Fruit fly (Drosophila melanogaster): ENCODE data around the gene Dad.

The Dad gene

dm6 chr3R:17065018-17065784, 11.4 kb downstream of the Dad start (continued):
- peak; percentile 94 for TF ChIP-seq Meics (GFP tag; optimal IDR thresholded peaks at IDR 0.05)
- peak; percentile 90 for TF ChIP-seq nau (GFP tag; optimal IDR thresholded peaks at IDR 0.05)
- peak; percentile 77 for TF ChIP-seq ap (GFP tag; IDR thresholded peaks at IDR 0.05)
- TF ChIP-seq CG30403 (GFP tag; optimal IDR thresholded peaks at IDR 0.05), result peak; percentile 96
- peak; percentile 65; the same call in 1 of the 2 replicates for TF ChIP-seq Taf1 (GFP tag; IDR thresholded peaks at IDR 0.05)
- TF ChIP-seq CG2889 (GFP tag; IDR thresholded peaks at IDR 0.05), result peak; percentile 81
- TF ChIP-seq otp (GFP tag; IDR thresholded peaks at IDR 0.05), result peak; percentile 73; the same call in 2 of the 3 replicates
- peak; percentile 89 for TF ChIP-seq CG1602 (GFP tag; optimal IDR thresholded peaks at IDR 0.05)
- peak; percentile 91 for TF ChIP-seq tgo (GFP tag; IDR thresholded peaks at IDR 0.05)
- peak; percentile 95 for TF ChIP-seq CG11504 (tag; optimal IDR thresholded peaks at IDR 0.05)
- peak; percentile 85 for TF ChIP-seq CG2875 (GFP tag; optimal IDR thresholded peaks at IDR 0.05)
- TF ChIP-seq crol (GFP tag; IDR thresholded peaks at IDR 0.05), result peak; percentile 98
- 0 out of 2 replicates have a peak, but pooled peaks have one; percentile 46 for TF ChIP-seq gt (GFP tag; IDR thresholded peaks at IDR 0.05)
- TF ChIP-seq hth (optimal IDR thresholded peaks at IDR 0.05), result no peak
- peak; percentile 91 for TF ChIP-seq CG10147 (GFP tag; optimal IDR thresholded peaks at IDR 0.05)
- peak; percentile 94 for TF ChIP-seq CG8388 (GFP tag; optimal IDR thresholded peaks at IDR 0.05)
- no peak for TF ChIP-seq knrl (GFP tag; IDR thresholded peaks at IDR 0.05; ENCODE audit: partially characterized antibody)
- peak; percentile 96 for TF ChIP-seq CG18599 (GFP tag; optimal IDR thresholded peaks at IDR 0.05)
- peak; percentile 90 for TF ChIP-seq CG13624 (GFP tag; optimal IDR thresholded peaks at IDR 0.05)
- peak; percentile 83 for TF ChIP-seq Atf3 (GFP tag; optimal IDR thresholded peaks at IDR 0.05)
- TF ChIP-seq bowl (GFP tag; IDR thresholded peaks at IDR 0.05), result peak; percentile 62; the same call in 1 of the 2 replicates
- peak; percentile 94 for TF ChIP-seq CG15601 (tag; optimal IDR thresholded peaks at IDR 0.05)
- peak; percentile 90 for TF ChIP-seq jumu (GFP tag; optimal IDR thresholded peaks at IDR 0.05)
- TF ChIP-seq CG14667 (GFP tag; IDR thresholded peaks at IDR 0.05), result peak; percentile 78
- peak; percentile 90 for TF ChIP-seq CG17385 (GFP tag; optimal IDR thresholded peaks at IDR 0.05)
- peak; percentile 97 for TF ChIP-seq CG2678 (tag; optimal IDR thresholded peaks at IDR 0.05)
- TF ChIP-seq mirr (GFP tag; optimal IDR thresholded peaks at IDR 0.05), result peak; percentile 54
- TF ChIP-seq Mad (GFP tag; optimal IDR thresholded peaks at IDR 0.05), result peak; percentile 81
- TF ChIP-seq dmrt99B (tag; optimal IDR thresholded peaks at IDR 0.05), result peak; percentile 97
- TF ChIP-seq grau (tag; optimal IDR thresholded peaks at IDR 0.05), result peak; percentile 95
- 0 out of 3 replicates have a peak, but pooled peaks have one; percentile 54 for TF ChIP-seq C15 (GFP tag; IDR thresholded peaks at IDR 0.05)
- peak; percentile 79 for TF ChIP-seq Bdp1 (GFP tag; optimal IDR thresholded peaks at IDR 0.05)
- TF ChIP-seq fd3F (GFP tag; optimal IDR thresholded peaks at IDR 0.05), result peak; percentile 86
- TF ChIP-seq phol (tag; optimal IDR thresholded peaks at IDR 0.05), result peak; percentile 95
- peak; percentile 84 for TF ChIP-seq CG3407 (GFP tag; optimal IDR thresholded peaks at IDR 0.05)
- TF ChIP-seq CG16815 (GFP tag; optimal IDR thresholded peaks at IDR 0.05), result peak; percentile 86
- peak; percentile 95 for TF ChIP-seq Ptx1 (GFP tag; IDR thresholded peaks at IDR 0.05)
- TF ChIP-seq shn (GFP tag; optimal IDR thresholded peaks at IDR 0.05), result peak; percentile 86
- TF ChIP-seq Ravus (GFP tag; IDR thresholded peaks at IDR 0.05), result peak; percentile 64
- peak; percentile 89 for TF ChIP-seq CG12299 (tag; optimal IDR thresholded peaks at IDR 0.05)
- peak; percentile 80 for TF ChIP-seq CG8359 (GFP tag; optimal IDR thresholded peaks at IDR 0.05; ENCODE audit: borderline replicate concordance)
- TF ChIP-seq jigr1 (GFP tag; IDR thresholded peaks at IDR 0.05), result 0 out of 3 replicates have a peak, but pooled peaks have one; percentile 47
- TF ChIP-seq tin (GFP tag; optimal IDR thresholded peaks at IDR 0.05), result peak; percentile 86
- TF ChIP-seq CG12219 (GFP tag; optimal IDR thresholded peaks at IDR 0.05), result peak; percentile 92
- peak; percentile 84 for TF ChIP-seq CG11398 (GFP tag; optimal IDR thresholded peaks at IDR 0.05)
- peak; percentile 74 for TF ChIP-seq her (GFP tag; optimal IDR thresholded peaks at IDR 0.05)
- peak; percentile 45 for TF ChIP-seq bbx (GFP tag; IDR thresholded peaks at IDR 0.05; ENCODE audit: partially characterized antibody)
- TF ChIP-seq CG10431 (GFP tag; optimal IDR thresholded peaks at IDR 0.05), result peak; percentile 83
- TF ChIP-seq da (GFP tag; optimal IDR thresholded peaks at IDR 0.05), result peak; percentile 83

Measured in whole organism, embryonic.